Fruit fly (Drosophila melanogaster): ENCODE results near the gene CG4213.

dm6 chr2L:422573-422972, 20.6 kb upstream of the CG4213 start, which contains the start of gene BBS8:
- TF ChIP-seq CG10959 (GFP tag; IDR thresholded peaks at IDR 0.05) = no peak
- no peak for TF ChIP-seq CG17802 (tag; optimal IDR thresholded peaks at IDR 0.05)
- TF ChIP-seq CG32532 (GFP tag; IDR thresholded peaks at IDR 0.05) = no peak
- TF ChIP-seq Myb (GFP tag; optimal IDR thresholded peaks at IDR 0.05) = no peak
- no peak for TF ChIP-seq Six4 (GFP tag; optimal IDR thresholded peaks at IDR 0.05)
- no peak for TF ChIP-seq CG12071 (GFP tag; optimal IDR thresholded peaks at IDR 0.05)
- no peak for TF ChIP-seq br (optimal IDR thresholded peaks at IDR 0.05)
- TF ChIP-seq Dp (GFP tag; optimal IDR thresholded peaks at IDR 0.05) = no peak
- no peak for TF ChIP-seq otp (GFP tag; IDR thresholded peaks at IDR 0.05)
- TF ChIP-seq toy (GFP tag; IDR thresholded peaks at IDR 0.05) = no peak
- TF ChIP-seq CG1529 (GFP tag; optimal IDR thresholded peaks at IDR 0.05) = no peak

Measured in whole organism, embryonic.